Fruit fly (Drosophila melanogaster): ENCODE results near the gene CG3106.

The CG3106 gene

dm6 chrX:9640690-9641149 is 22.0 kb downstream of the CG3106 start (continued):
- TF ChIP-seq lola (GFP tag; optimal IDR thresholded peaks at IDR 0.05) (peak in 1 of 3 experiments; percentile 74), disco-r (GFP tag; optimal IDR thresholded peaks at IDR 0.05) (peak; percentile 92), ssp (GFP tag; IDR thresholded peaks at IDR 0.05) (peak; percentile 67), H15 (GFP tag; IDR thresholded peaks at IDR 0.05) (peak; percentile 90), CG31365 (tag; optimal IDR thresholded peaks at IDR 0.05) (peak; percentile 93), CG5180 (GFP tag; optimal IDR thresholded peaks at IDR 0.05) (peak; percentile 92), dpn (GFP tag; optimal IDR thresholded peaks at IDR 0.05) (peak; percentile 94 to 96), unc-4 (GFP tag; IDR thresholded peaks at IDR 0.05; ENCODE audit: partially characterized antibody) (no peak), CG1603 (tag; optimal IDR thresholded peaks at IDR 0.05) (peak; percentile 96), Asciz (GFP tag; optimal IDR thresholded peaks at IDR 0.05) (peak; percentile 98), Jarid2 (GFP tag; optimal IDR thresholded peaks at IDR 0.05) (peak; percentile 87), MESR4 (GFP tag; optimal IDR thresholded peaks at IDR 0.05) (peak; percentile 72), CG9727 (GFP tag; optimal IDR thresholded peaks at IDR 0.05) (peak; percentile 96), CG3838 (GFP tag; optimal IDR thresholded peaks at IDR 0.05) (peak; percentile 81), CG13894 (tag; optimal IDR thresholded peaks at IDR 0.05) (peak; percentile 99), CG17568 (GFP tag; optimal IDR thresholded peaks at IDR 0.05) (peak; percentile 97), Poxn (GFP tag; IDR thresholded peaks at IDR 0.05) (peak; percentile 82), CG12769 (tag; optimal IDR thresholded peaks at IDR 0.05) (peak; percentile 99), E2f1 (GFP tag; IDR thresholded peaks at IDR 0.05) (peak; percentile 91), Lim3 (GFP tag; IDR thresholded peaks at IDR 0.05) (peak; percentile 60; the same call in 1 of the 2 replicates), CG11504 (tag; optimal IDR thresholded peaks at IDR 0.05) (peak; percentile 96), onecut (GFP tag; IDR thresholded peaks at IDR 0.05) (peak; percentile 94), CG1024 (GFP tag; IDR thresholded peaks at IDR 0.05) (peak; percentile 80), Bteb2 (GFP tag; optimal IDR thresholded peaks at IDR 0.05) (peak; percentile 98), CG11560 (tag; IDR thresholded peaks at IDR 0.05) (peak; percentile 80), pfk (GFP tag; optimal IDR thresholded peaks at IDR 0.05) (peak; percentile 76), GATAe (GFP tag; conservative IDR thresholded peaks at IDR 0.05) (peak; percentile 66; the same call in 1 of the 2 replicates), Eip74EF (GFP tag; optimal IDR thresholded peaks at IDR 0.05) (peak in 1 of 2 experiments; percentile 96), HLH3B (GFP tag; IDR thresholded peaks at IDR 0.05) (peak; percentile 96), br (optimal IDR thresholded peaks at IDR 0.05) (no peak), CG3163 (GFP tag; optimal IDR thresholded peaks at IDR 0.05) (no peak), hth (optimal IDR thresholded peaks at IDR 0.05) (no peak), ems (GFP tag; optimal IDR thresholded peaks at IDR 0.05) (peak; percentile 96), Drgx (GFP tag; IDR thresholded peaks at IDR 0.05) (peak; percentile 96), abd-A (tag; optimal IDR thresholded peaks at IDR 0.05) (peak; percentile 89), CG12942 (GFP tag; optimal IDR thresholded peaks at IDR 0.05) (peak; percentile 87), CG33213 (GFP tag; optimal IDR thresholded peaks at IDR 0.05) (peak; percentile 95), btn (GFP tag; optimal IDR thresholded peaks at IDR 0.05) (peak; percentile 89), tio (GFP tag; optimal IDR thresholded peaks at IDR 0.05) (peak; percentile 87), Oaz (GFP tag; IDR thresholded peaks at IDR 0.05) (peak; percentile 94), CG34224 (GFP tag; IDR thresholded peaks at IDR 0.05; ENCODE audit: partially characterized antibody) (peak; percentile 19; the same call in 1 of the 3 replicates), pros (GFP tag; optimal IDR thresholded peaks at IDR 0.05) (peak; percentile 72), Dp (GFP tag; optimal IDR thresholded peaks at IDR 0.05) (peak; percentile 25), shn (GFP tag; optimal IDR thresholded peaks at IDR 0.05) (peak; percentile 80), gro (GFP tag; optimal IDR thresholded peaks at IDR 0.05) (peak; percentile 98), Rfx (GFP tag; IDR thresholded peaks at IDR 0.05) (peak; percentile 98), Six4 (GFP tag; optimal IDR thresholded peaks at IDR 0.05) (peak; percentile 93), C15 (GFP tag; IDR thresholded peaks at IDR 0.05) (peak; percentile 88), CG15073 (GFP tag; optimal IDR thresholded peaks at IDR 0.05) (peak; percentile 24), Trl (optimal IDR thresholded peaks at IDR 0.05) (peak; percentile 57 to 93), Trl (GFP tag; optimal IDR thresholded peaks at IDR 0.05) (peak; percentile 95)
